Worm (Caenorhabditis elegans) whole organism, midembryonic: ENCODE measurements around the gene hog-1.

ENCODE experiments used
- flt-1 ChIP-seq: fragments of 200-800 bp; sonication (Bioruptor generic); IDR thresholded peaks from 2 replicates; pipeline ENCODE4 v1.3.6; 2022; ENCODE audit warnings: missing genetic modification characterization, missing compliant biosample characterization
- klf-2 ChIP-seq: fragments of 200-800 bp; sonication (Bioruptor generic); conservative IDR thresholded peaks from 2 replicates; pipeline ENCODE4 v1.3.6; 2022; ENCODE audit warnings: missing genetic modification reagents, missing genetic modification characterization, missing compliant biosample characterization
- ref-1 ChIP-seq: fragments of 200-800 bp; sonication (Bioruptor generic); conservative IDR thresholded peaks from 2 replicates; pipeline ENCODE4 v1.3.6; 2022; ENCODE audit warnings: missing genetic modification reagents, missing genetic modification characterization, missing compliant biosample characterization
- ztf-23 ChIP-seq: fragments of 200-800 bp; sonication (Bioruptor generic); IDR thresholded peaks from 2 replicates; pipeline ENCODE4 v1.3.6; 2022; ENCODE audit warnings: missing genetic modification reagents, missing genetic modification characterization, missing compliant biosample characterization

ce11 chrX:5897038-5897437 is 43.0 kb upstream of the hog-1 start, which contains the start of gene tbc-16:
- TF ChIP-seq ref-1 (GFP tag; lab: Robert Waterston, UW) (no peak), ztf-23 (GFP tag; lab: Robert Waterston, UW) (no peak), flt-1 (no peak), klf-2 (GFP tag; lab: Robert Waterston, UW) (no peak)
